Worm (Caenorhabditis elegans) whole organism, L1 larva: ENCODE results near the gene fars-3.

ENCODE experiments used
- fkh-10 ChIP-seq: sonication (generic microtip); optimal IDR thresholded peaks from 2 replicates; lab custom pipeline; 2017; ENCODE audit warnings: missing biosample characterization, missing genetic modification reagents, missing genetic modification characterization
- nhr-12 ChIP-seq: sonication (generic microtip); optimal IDR thresholded peaks from 2 replicates; lab custom pipeline; 2017; ENCODE audit warnings: missing biosample characterization, missing genetic modification characterization
- nhr-77 ChIP-seq: fragments of 150-350 bp; optimal IDR thresholded peaks from 2 replicates; lab custom pipeline; 2014; ENCODE audit warnings: missing biosample characterization, missing genetic modification characterization
- sptf-1 ChIP-seq: fragments of 150-350 bp; optimal IDR thresholded peaks from 2 replicates; lab custom pipeline; 2014; ENCODE audit warnings: missing biosample characterization, missing genetic modification characterization
- unc-86 ChIP-seq: sonication (generic microtip); optimal IDR thresholded peaks from 2 replicates; lab custom pipeline; 2016; ENCODE audit warnings: missing genetic modification characterization, missing compliant biosample characterization
- zag-1 ChIP-seq: fragments of 150-350 bp; optimal IDR thresholded peaks from 2 replicates; lab custom pipeline; 2014; ENCODE audit warnings: missing biosample characterization, missing genetic modification characterization

ce11 chrII:8440792-8441191 is 23.9 kb upstream of the fars-3 start:
- TF ChIP-seq zag-1 (tag; lab: Kevin White, UChicago), result no peak
- TF ChIP-seq sptf-1 (tag; lab: Kevin White, UChicago), result no peak
- TF ChIP-seq nhr-12 (tag; lab: Kevin White, UChicago), result no peak
- TF ChIP-seq unc-86, result no peak
- TF ChIP-seq nhr-77 (tag; lab: Kevin White, UChicago), result no peak
- no peak for TF ChIP-seq fkh-10 (GFP tag; lab: Kevin White, UChicago)
